Fruit fly (Drosophila melanogaster): Measurements from ENCODE around the gene CG33658.
A peak's percentile ranks its signal among the peaks of the same experiment; 100 is the strongest.

Gene CG33658

dm6 chr3R:24850420-24850819 lies 9.5 kb upstream of the CG33658 start, which contains the start of gene CG7006 (continued):
- no peak for TF ChIP-seq ATbp (GFP tag; optimal IDR thresholded peaks at IDR 0.05)
- peak; percentile 77 for TF ChIP-seq ci (GFP tag; IDR thresholded peaks at IDR 0.05)
- peak; percentile 30 for TF ChIP-seq CG15011 (GFP tag; optimal IDR thresholded peaks at IDR 0.05)
- peak; percentile 51; the same call in 1 of the 3 replicates for TF ChIP-seq dysf (GFP tag; IDR thresholded peaks at IDR 0.05)
- peak; percentile 48 for TF ChIP-seq CG17359 (tag; optimal IDR thresholded peaks at IDR 0.05)
- TF ChIP-seq Oaz (GFP tag; IDR thresholded peaks at IDR 0.05) = no peak
- peak; percentile 52 for TF ChIP-seq CG7556 (GFP tag; optimal IDR thresholded peaks at IDR 0.05)
- peak; percentile 23 for TF ChIP-seq emc (GFP tag; optimal IDR thresholded peaks at IDR 0.05)
- peak; percentile 18 for TF ChIP-seq nerfin-1 (tag; optimal IDR thresholded peaks at IDR 0.05)
- TF ChIP-seq CG31365 (tag; optimal IDR thresholded peaks at IDR 0.05) = no peak
- peak; percentile 45 for TF ChIP-seq az2 (GFP tag; optimal IDR thresholded peaks at IDR 0.05)
- TF ChIP-seq sima (GFP tag; optimal IDR thresholded peaks at IDR 0.05) = no peak
- TF ChIP-seq CG12236 (GFP tag; optimal IDR thresholded peaks at IDR 0.05) = no peak
- TF ChIP-seq CG12104 (GFP tag; optimal IDR thresholded peaks at IDR 0.05) = no peak
- peak; percentile 74; the same call in 2 of the 3 replicates for TF ChIP-seq zfh1 (GFP tag; IDR thresholded peaks at IDR 0.05)
- peak; percentile 50; the same call in 1 of the 3 replicates for TF ChIP-seq mld (GFP tag; IDR thresholded peaks at IDR 0.05; ENCODE audit: partially characterized antibody)
- no peak for TF ChIP-seq sug (tag; optimal IDR thresholded peaks at IDR 0.05)
- peak; percentile 90 for TF ChIP-seq Ets97D (GFP tag; optimal IDR thresholded peaks at IDR 0.05)
- TF ChIP-seq CG16815 (GFP tag; optimal IDR thresholded peaks at IDR 0.05) = peak; percentile 62
- no peak for TF ChIP-seq danr (GFP tag; IDR thresholded peaks at IDR 0.05)
- peak; percentile 8 for TF ChIP-seq CG18619 (GFP tag; optimal IDR thresholded peaks at IDR 0.05)
- peak; percentile 62 for TF ChIP-seq Hr3 (GFP tag; optimal IDR thresholded peaks at IDR 0.05)
- no peak for TF ChIP-seq D19A (tag; optimal IDR thresholded peaks at IDR 0.05)
- no peak for TF ChIP-seq tgo (GFP tag; IDR thresholded peaks at IDR 0.05)
- no peak for TF ChIP-seq B-H1 (GFP tag; IDR thresholded peaks at IDR 0.05)
- no peak for TF ChIP-seq CG14667 (GFP tag; IDR thresholded peaks at IDR 0.05)
- peak; percentile 51; the same call in 1 of the 2 replicates for TF ChIP-seq sisA (GFP tag; IDR thresholded peaks at IDR 0.05)
- TF ChIP-seq Ets65A (GFP tag) = peak; percentile 99
- no peak for TF ChIP-seq gem (tag; optimal IDR thresholded peaks at IDR 0.05)
- TF ChIP-seq usp (GFP tag; optimal IDR thresholded peaks at IDR 0.05) = no peak
- TF ChIP-seq her (GFP tag; optimal IDR thresholded peaks at IDR 0.05) = peak; percentile 75
- peak; percentile 80 for TF ChIP-seq caup (GFP tag; optimal IDR thresholded peaks at IDR 0.05; ENCODE audit: severe bottlenecking)
- peak; percentile 58 for TF ChIP-seq pnt (GFP tag; optimal IDR thresholded peaks at IDR 0.05)
- peak; percentile 71 for TF ChIP-seq tin (GFP tag; optimal IDR thresholded peaks at IDR 0.05)
- no peak for TF ChIP-seq hth (optimal IDR thresholded peaks at IDR 0.05)
- TF ChIP-seq CG7928 (GFP tag; optimal IDR thresholded peaks at IDR 0.05) = peak; percentile 29
- TF ChIP-seq corto (GFP tag; optimal IDR thresholded peaks at IDR 0.05) = no peak
- no peak for TF ChIP-seq sens-2 (GFP tag; IDR thresholded peaks at IDR 0.05)
- peak; percentile 74 for TF ChIP-seq jumu (GFP tag; optimal IDR thresholded peaks at IDR 0.05)
- TF ChIP-seq hb (GFP tag; IDR thresholded peaks at IDR 0.05; ENCODE audit: partially characterized antibody) = peak; percentile 43; the same call in 1 of the 3 replicates
- TF ChIP-seq vnd (GFP tag; IDR thresholded peaks at IDR 0.05; ENCODE audit: partially characterized antibody) = peak; percentile 55; the same call in 2 of the 3 replicates
- TF ChIP-seq so (GFP tag; IDR thresholded peaks at IDR 0.05) = no peak
- TF ChIP-seq E2f2 (GFP tag; IDR thresholded peaks at IDR 0.05) = peak; percentile 96
- peak; percentile 58; the same call in 1 of the 2 replicates for TF ChIP-seq sna (GFP tag; IDR thresholded peaks at IDR 0.05; ENCODE audit: partially characterized antibody)
- no peak; the same call in 1 of the 2 replicates for TF ChIP-seq onecut (GFP tag; IDR thresholded peaks at IDR 0.05)
- peak; percentile 70 for TF ChIP-seq cwo (GFP tag; optimal IDR thresholded peaks at IDR 0.05)
- TF ChIP-seq tx (GFP tag; optimal IDR thresholded peaks at IDR 0.05) = peak; percentile 75
- peak; percentile 41; the same call in 2 of the 3 replicates for TF ChIP-seq CG14050 (GFP tag; IDR thresholded peaks at IDR 0.05)
- peak; percentile 92 for TF ChIP-seq slbo (GFP tag; IDR thresholded peaks at IDR 0.05)
- TF ChIP-seq pzg (GFP tag; optimal IDR thresholded peaks at IDR 0.05) = peak; percentile 94
- TF ChIP-seq Hmx (GFP tag; optimal IDR thresholded peaks at IDR 0.05) = no peak
- no peak for TF ChIP-seq Ssrp (tag; optimal IDR thresholded peaks at IDR 0.05)
